Worm (Caenorhabditis elegans): ENCODE measurements around the gene dpy-22.

ce11 chrX:9807377-9808048 is 14.6 kb downstream of the dpy-22 start, which contains the start of gene lgc-47:
- no peak for TF ChIP-seq ccch-3 (GFP tag; optimal IDR thresholded peaks at IDR 0.05)
- TF ChIP-seq ztf-18 (tag; optimal IDR thresholded peaks at IDR 0.05) = no peak
- no peak for TF ChIP-seq lin-40 (tag; optimal IDR thresholded peaks at IDR 0.05)
- TF ChIP-seq ama-1 (optimal IDR thresholded peaks at IDR 0.05) = no peak
- no peak for TF ChIP-seq ama-1 (GFP tag; optimal IDR thresholded peaks at IDR 0.05)
- no peak for TF ChIP-seq ekl-4 (GFP tag; IDR thresholded peaks at IDR 0.05)
- TF ChIP-seq tbx-9 (tag; optimal IDR thresholded peaks at IDR 0.05; ENCODE audit: borderline replicate concordance) = no peak
- no peak for TF ChIP-seq zim-3 (tag; optimal IDR thresholded peaks at IDR 0.05)
- no peak for TF ChIP-seq aptf-2 (GFP tag; conservative IDR thresholded peaks at IDR 0.05)
- no peak for TF ChIP-seq aptf-3 (GFP tag; IDR thresholded peaks at IDR 0.05)
- no peak for TF ChIP-seq unc-130 (GFP tag; optimal IDR thresholded peaks at IDR 0.05)
- no peak for TF ChIP-seq ets-4 (GFP tag; optimal IDR thresholded peaks at IDR 0.05)
- TF ChIP-seq dpl-1 (GFP tag; optimal IDR thresholded peaks at IDR 0.05) = no peak
